Worm (Caenorhabditis elegans) whole organism, L1 larva: ENCODE measurements around the gene ric-7.

Source experiments
- C16A3.4 ChIP-seq: fragments of 150-350 bp; optimal IDR thresholded peaks from 2 replicates; lab custom pipeline; 2014; ENCODE audit warnings: missing biosample characterization, missing genetic modification characterization
- F16B12.6 ChIP-seq: fragments of 150-350 bp; optimal IDR thresholded peaks from 2 replicates; lab custom pipeline; 2014; ENCODE audit warnings: missing biosample characterization, missing genetic modification characterization
- aha-1 ChIP-seq: fragments of 150-350 bp; optimal IDR thresholded peaks from 2 replicates; lab custom pipeline; 2014; ENCODE audit warnings: missing biosample characterization, missing genetic modification characterization
- alr-1 ChIP-seq: fragments of 200-800 bp; sonication (Bioruptor generic); optimal IDR thresholded peaks from 2 replicates; lab custom pipeline; 2018; ENCODE audit warnings: borderline replicate concordance, mild to moderate bottlenecking, missing genetic modification characterization, missing compliant biosample characterization
- ama-1 ChIP-seq: fragments of 150-350 bp; optimal IDR thresholded peaks from 2 replicates; lab custom pipeline; 2014
- blmp-1 ChIP-seq: fragments of 150-350 bp; optimal IDR thresholded peaks from 2 replicates; lab custom pipeline; 2014; ENCODE audit warnings: missing biosample characterization, missing genetic modification characterization
- ceh-63 ChIP-seq: fragments of 200-800 bp; sonication (Bioruptor generic); optimal IDR thresholded peaks from 2 replicates; lab custom pipeline; 2018; ENCODE audit warnings: mild to moderate bottlenecking, missing genetic modification characterization, missing compliant biosample characterization
- ceh-8 ChIP-seq: fragments of 200-800 bp; sonication (Bioruptor generic); optimal IDR thresholded peaks from 2 replicates; lab custom pipeline; 2018; ENCODE audit warnings: mild to moderate bottlenecking, missing genetic modification characterization, moderate library complexity, missing compliant biosample characterization
- ceh-82 ChIP-seq, 3 experiments: fragments of 150-350 bp in 1 of 3; sonication (generic microtip) in 2 of 3; optimal IDR thresholded peaks; 2 replicates each; lab custom pipeline; 2014 to 2017; ENCODE audit warnings: missing biosample characterization in 3 of 3, missing genetic modification characterization in 3 of 3
- dsc-1 ChIP-seq: sonication (generic microtip); optimal IDR thresholded peaks from 2 replicates; lab custom pipeline; 2016; ENCODE audit warnings: mild to moderate bottlenecking, missing genetic modification characterization, missing compliant biosample characterization
- egl-27 ChIP-seq, 2 experiments: fragments of 150-350 bp in 1 of 2; sonication (generic microtip); optimal IDR thresholded peaks; 3 replicates each; lab custom pipeline; 2017 to 2018; ENCODE audit warnings: missing biosample characterization in 2 of 2, missing genetic modification characterization in 2 of 2, missing genetic modification reagents in 2 of 2
- fkh-10 ChIP-seq: sonication (generic microtip); optimal IDR thresholded peaks from 2 replicates; lab custom pipeline; 2017; ENCODE audit warnings: missing biosample characterization, missing genetic modification reagents, missing genetic modification characterization
- fkh-4 ChIP-seq: sonication (generic microtip); optimal IDR thresholded peaks from 2 replicates; lab custom pipeline; 2016; ENCODE audit warnings: missing compliant biosample characterization, missing genetic modification characterization, borderline replicate concordance
- fkh-8 ChIP-seq: sonication (generic microtip); optimal IDR thresholded peaks from 2 replicates; lab custom pipeline; 2016; ENCODE audit warnings: mild to moderate bottlenecking, missing genetic modification characterization, missing compliant biosample characterization
- grh-1 ChIP-seq: fragments of 200-800 bp; sonication (Bioruptor generic); IDR thresholded peaks from 2 replicates; pipeline ENCODE4 v1.3.6; 2022; ENCODE audit warnings: missing genetic modification reagents, missing genetic modification characterization, missing compliant biosample characterization
- hlh-4 ChIP-seq: sonication (generic microtip); optimal IDR thresholded peaks from 2 replicates; lab custom pipeline; 2016; ENCODE audit warnings: mild to moderate bottlenecking, missing genetic modification characterization, missing compliant biosample characterization
- irx-1 ChIP-seq: sonication (generic microtip); optimal IDR thresholded peaks from 2 replicates; lab custom pipeline; 2016; ENCODE audit warnings: missing genetic modification characterization, missing compliant biosample characterization
- isw-1 ChIP-seq: fragments of 200-800 bp; sonication (Bioruptor generic); IDR thresholded peaks from 2 replicates; pipeline ENCODE4 v1.3.6; 2022; ENCODE audit warnings: missing genetic modification characterization, missing compliant biosample characterization
- lin-14 ChIP-seq: fragments of 200-800 bp; sonication (Bioruptor generic); optimal IDR thresholded peaks from 2 replicates; lab custom pipeline; 2018; ENCODE audit warnings: mild to moderate bottlenecking, missing genetic modification characterization, moderate library complexity, missing compliant biosample characterization
- lin-15B ChIP-seq: fragments of 150-350 bp; sonication (generic microtip); optimal IDR thresholded peaks from 3 replicates; lab custom pipeline; 2014; ENCODE audit warnings: missing biosample characterization, missing genetic modification characterization
- lin-39 ChIP-seq: fragments of 150-350 bp; optimal IDR thresholded peaks from 2 replicates; lab custom pipeline; 2014; ENCODE audit warnings: missing biosample characterization, missing genetic modification reagents, missing genetic modification characterization
- lsy-2 ChIP-seq, 2 experiments: fragments of 150-350 bp; optimal IDR thresholded peaks; 2 replicates each; lab custom pipeline; 2014; ENCODE audit warnings: missing biosample characterization in 2 of 2, missing genetic modification characterization in 2 of 2
- mab-9 ChIP-seq: fragments of 200-800 bp; sonication (Bioruptor generic); IDR thresholded peaks from 2 replicates; pipeline ENCODE4 v1.3.6; 2022; ENCODE audit warnings: missing genetic modification reagents, missing genetic modification characterization, missing compliant biosample characterization
- mef-2 ChIP-seq: fragments of 150-350 bp; optimal IDR thresholded peaks from 2 replicates; lab custom pipeline; 2014; ENCODE audit warnings: missing biosample characterization, missing genetic modification characterization
- mep-1 ChIP-seq: fragments of 150-350 bp; optimal IDR thresholded peaks from 2 replicates; lab custom pipeline; 2014; ENCODE audit warnings: missing biosample characterization, missing genetic modification characterization
- nhr-11 ChIP-seq: fragments of 150-350 bp; optimal IDR thresholded peaks from 2 replicates; lab custom pipeline; 2014; ENCODE audit warnings: missing biosample characterization, missing genetic modification characterization
- nhr-12 ChIP-seq: sonication (generic microtip); optimal IDR thresholded peaks from 2 replicates; lab custom pipeline; 2017; ENCODE audit warnings: missing biosample characterization, missing genetic modification characterization
- nhr-19 ChIP-seq: fragments of 200-800 bp; sonication (Bioruptor generic); conservative IDR thresholded peaks from 2 replicates; pipeline ENCODE4 v1.3.6; 2022; ENCODE audit warnings: missing genetic modification characterization, missing compliant biosample characterization
- nhr-20 ChIP-seq: sonication (generic microtip); optimal IDR thresholded peaks from 2 replicates; lab custom pipeline; 2016; ENCODE audit warnings: mild to moderate bottlenecking, missing genetic modification characterization, missing compliant biosample characterization
- nhr-47 ChIP-seq: sonication (generic microtip); optimal IDR thresholded peaks from 2 replicates; lab custom pipeline; 2016; ENCODE audit warnings: mild to moderate bottlenecking, missing genetic modification characterization, moderate library complexity, missing compliant biosample characterization
- nhr-71 ChIP-seq: sonication (generic microtip); optimal IDR thresholded peaks from 2 replicates; lab custom pipeline; 2016; ENCODE audit warnings: mild to moderate bottlenecking, missing genetic modification characterization, moderate library complexity, missing compliant biosample characterization
- nhr-76 ChIP-seq: sonication (generic microtip); optimal IDR thresholded peaks from 2 replicates; lab custom pipeline; 2017; ENCODE audit warnings: missing biosample characterization, missing genetic modification characterization
- nhr-77 ChIP-seq: fragments of 150-350 bp; optimal IDR thresholded peaks from 2 replicates; lab custom pipeline; 2014; ENCODE audit warnings: missing biosample characterization, missing genetic modification characterization
- nhr-85 ChIP-seq: sonication (generic microtip); peaks from one replicate; lab custom pipeline; 2016; ENCODE audit warnings: missing genetic modification characterization, inconsistent platforms, missing compliant biosample characterization
- nhr-90 ChIP-seq: sonication (generic microtip); optimal IDR thresholded peaks from 2 replicates; lab custom pipeline; 2016; ENCODE audit warnings: mild to moderate bottlenecking, missing genetic modification characterization, missing compliant biosample characterization; ENCODE audit not compliant: poor library complexity
- pag-3 ChIP-seq: sonication (generic microtip); optimal IDR thresholded peaks from 2 replicates; lab custom pipeline; 2017; ENCODE audit warnings: missing genetic modification characterization, mild to moderate bottlenecking, missing compliant biosample characterization, antibody characterized with exemption, borderline replicate concordance; ENCODE audit not compliant: insufficient read depth
- pqm-1 ChIP-seq: sonication (generic microtip); optimal IDR thresholded peaks from 3 replicates; lab custom pipeline; 2017; ENCODE audit warnings: missing biosample characterization, missing genetic modification characterization
- rnt-1 ChIP-seq: sonication (generic microtip); optimal IDR thresholded peaks from 2 replicates; lab custom pipeline; 2016; ENCODE audit warnings: mild to moderate bottlenecking, missing genetic modification characterization, moderate library complexity, missing compliant biosample characterization
- skn-1 ChIP-seq: fragments of 150-350 bp; optimal IDR thresholded peaks from 2 replicates; lab custom pipeline; 2014; ENCODE audit warnings: missing biosample characterization, missing genetic modification characterization
- snpc-4 ChIP-seq: fragments of 150-350 bp; optimal IDR thresholded peaks from 2 replicates; lab custom pipeline; 2014; ENCODE audit warnings: missing biosample characterization, missing genetic modification characterization
- snu-23 ChIP-seq: sonication (generic microtip); optimal IDR thresholded peaks from 2 replicates; lab custom pipeline; 2016; ENCODE audit warnings: missing genetic modification characterization, missing compliant biosample characterization
- sox-4 ChIP-seq: sonication (generic microtip); optimal IDR thresholded peaks from 2 replicates; lab custom pipeline; 2016; ENCODE audit warnings: missing genetic modification characterization, missing compliant biosample characterization
- sptf-1 ChIP-seq: fragments of 150-350 bp; optimal IDR thresholded peaks from 2 replicates; lab custom pipeline; 2014; ENCODE audit warnings: missing biosample characterization, missing genetic modification characterization
- tlp-1 ChIP-seq: fragments of 150-350 bp; optimal IDR thresholded peaks from 2 replicates; lab custom pipeline; 2014; ENCODE audit warnings: missing biosample characterization, missing genetic modification characterization
- unc-130 ChIP-seq: fragments of 150-350 bp; optimal IDR thresholded peaks from 2 replicates; lab custom pipeline; 2017; ENCODE audit warnings: missing biosample characterization, missing genetic modification characterization, inconsistent platforms
- unc-30 ChIP-seq: sonication (generic microtip); optimal IDR thresholded peaks from 2 replicates; lab custom pipeline; 2017; ENCODE audit warnings: missing biosample characterization, missing genetic modification characterization
- unc-86 ChIP-seq: sonication (generic microtip); optimal IDR thresholded peaks from 2 replicates; lab custom pipeline; 2016; ENCODE audit warnings: missing genetic modification characterization, missing compliant biosample characterization
- unc-98 ChIP-seq: fragments of 200-800 bp; sonication (Bioruptor generic); IDR thresholded peaks from 2 replicates; pipeline ENCODE4 v1.3.6; 2022; ENCODE audit warnings: missing genetic modification characterization, missing compliant biosample characterization
- ztf-4 ChIP-seq: fragments of 150-350 bp; optimal IDR thresholded peaks from 2 replicates; lab custom pipeline; 2014; ENCODE audit warnings: missing biosample characterization, missing genetic modification characterization

ric-7 gene

DNA sequence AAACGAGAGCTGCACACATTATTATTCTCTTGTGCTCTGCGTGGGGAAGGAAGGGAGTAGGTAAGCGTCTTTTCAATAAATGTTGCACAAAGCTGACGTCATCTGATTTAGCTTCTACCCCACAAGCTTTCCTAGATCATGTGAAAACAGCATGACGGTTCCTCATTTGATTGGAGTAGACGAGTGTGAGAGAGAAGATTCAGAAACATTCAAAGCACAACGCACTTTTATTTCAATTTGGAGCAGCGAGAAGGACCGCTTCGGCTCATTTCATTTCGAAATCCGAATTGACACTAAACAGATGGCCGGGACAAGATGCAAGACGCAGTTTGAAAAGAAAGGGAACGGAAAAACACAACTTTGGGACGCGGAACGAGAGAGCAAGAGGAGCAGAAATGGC, 1.4 kb downstream of the ric-7 start (continued):
- TF ChIP-seq nhr-76 (tag; lab: Kevin White, UChicago) (no peak), ceh-63 (GFP tag; lab: Kevin White, UChicago) (no peak), ama-1 (lab: Kevin White, UChicago) (no peak), nhr-11 (no peak), unc-98 (GFP tag; lab: Robert Waterston, UW) (no peak), grh-1 (GFP tag; lab: Robert Waterston, UW) (no peak), fkh-8 (peak; percentile 33), nhr-20 (tag; lab: Kevin White, UChicago) (no peak), pqm-1 (tag; lab: Kevin White, UChicago) (no peak), egl-27 (tag; optimal IDR thresholded peaks at IDR 0.05; lab: Kevin White, UChicago) (no peak), dsc-1 (tag; lab: Kevin White, UChicago) (peak; percentile 64), ceh-82 (tag; optimal IDR thresholded peaks at IDR 0.05; lab: Kevin White, UChicago) (no peak), nhr-77 (tag; lab: Kevin White, UChicago) (no peak), nhr-71 (peak; percentile 29), nhr-90 (no peak), nhr-47 (tag; lab: Kevin White, UChicago) (peak; percentile 13), sox-4 (tag; lab: Kevin White, UChicago) (no peak), unc-130 (no peak), irx-1 (tag; lab: Kevin White, UChicago) (no peak), ztf-4 (tag; lab: Kevin White, UChicago) (no peak)

DNA sequence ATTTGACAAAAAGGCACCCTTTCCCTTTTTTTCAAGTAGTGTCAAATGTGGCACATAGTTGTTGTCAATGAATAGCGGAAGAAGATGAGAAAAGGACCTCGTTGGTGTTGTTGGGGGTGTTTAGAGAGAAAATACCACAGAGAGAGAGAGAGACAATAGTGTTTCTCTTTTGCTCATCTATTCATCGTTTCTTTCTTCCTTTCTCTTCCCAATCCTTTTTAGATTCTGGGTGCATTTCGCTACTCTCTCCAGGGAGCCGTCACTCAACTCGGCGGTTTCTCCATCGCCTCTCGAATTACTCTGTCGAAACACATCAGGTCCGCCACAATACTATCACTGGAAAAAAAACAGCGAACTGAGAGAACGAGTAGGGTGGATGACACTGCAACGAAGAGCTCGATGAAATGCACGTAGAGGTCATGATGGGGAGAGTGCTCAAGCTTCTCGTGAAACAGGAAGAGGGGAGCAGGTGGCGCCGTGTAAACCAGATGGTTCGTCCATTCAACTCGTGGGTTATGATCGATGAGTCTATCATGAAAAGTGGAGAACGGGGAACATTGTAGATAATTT, 2.0 kb downstream of the ric-7 start:
- no peak for TF ChIP-seq sptf-1 (tag; lab: Kevin White, UChicago)
- TF ChIP-seq snu-23 (GFP tag; lab: Kevin White, UChicago), result peak; percentile 1
- TF ChIP-seq fkh-10, result peak; percentile 45
- peak in 1 of 2 experiments; percentile 36 for TF ChIP-seq lsy-2 (tag; optimal IDR thresholded peaks at IDR 0.05; lab: Kevin White, UChicago)
- no peak for TF ChIP-seq ama-1 (lab: Kevin White, UChicago)
- peak; percentile 39 for TF ChIP-seq dsc-1 (tag; lab: Kevin White, UChicago)
- TF ChIP-seq rnt-1, result peak; percentile 39
- TF ChIP-seq snpc-4, result no peak
- TF ChIP-seq lin-14, result peak; percentile 70
- TF ChIP-seq unc-30 (tag; lab: Kevin White, UChicago), result no peak
- TF ChIP-seq C16A3.4 (tag; lab: Kevin White, UChicago), result peak; percentile 2
- peak; percentile 14 for TF ChIP-seq mep-1
- TF ChIP-seq mab-9 (GFP tag; lab: Robert Waterston, UW), result peak; percentile 12; the same call in 1 of the 2 replicates
- peak; percentile 4 for TF ChIP-seq unc-130
- peak; percentile 22 for TF ChIP-seq nhr-19
- peak in 1 of 3 experiments; percentile 26 for TF ChIP-seq ceh-82 (tag; optimal IDR thresholded peaks at IDR 0.05; lab: Kevin White, UChicago)

DNA sequence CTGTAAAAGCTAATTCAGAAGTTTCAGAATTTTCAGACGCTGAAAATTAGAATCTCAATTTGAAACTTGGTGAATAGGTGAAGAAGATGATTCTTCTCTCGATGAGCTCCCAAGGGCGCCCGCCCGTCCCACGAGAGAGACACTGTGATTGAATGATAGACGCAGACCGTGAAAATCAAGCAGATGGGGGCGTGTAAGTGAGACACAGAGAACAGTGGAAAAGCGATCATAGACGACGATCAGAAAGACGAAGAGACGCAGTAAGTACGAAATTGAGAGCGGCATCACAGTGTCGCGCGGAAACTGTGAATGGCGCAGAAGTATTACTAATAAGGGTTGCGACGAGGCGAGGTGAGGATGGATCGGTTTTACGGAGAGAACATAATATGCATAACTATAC, 3.3 kb downstream of the ric-7 start:
- TF ChIP-seq F16B12.6 (tag; lab: Kevin White, UChicago) (no peak), nhr-47 (tag; lab: Kevin White, UChicago) (peak; percentile 7), unc-86 (tag; lab: Kevin White, UChicago) (no peak), pqm-1 (tag; lab: Kevin White, UChicago) (no peak), isw-1 (GFP tag; lab: Robert Waterston, UW) (no peak), nhr-85 (peak; percentile 23), egl-27 (tag; optimal IDR thresholded peaks at IDR 0.05; lab: Kevin White, UChicago) (no peak), nhr-12 (tag; lab: Kevin White, UChicago) (no peak), blmp-1 (tag; lab: Kevin White, UChicago) (peak; percentile 74), mef-2 (tag; lab: Kevin White, UChicago) (no peak), mab-9 (GFP tag; lab: Robert Waterston, UW) (no peak), lin-39 (no peak), mep-1 (peak; percentile 37), nhr-71 (peak; percentile 32), hlh-4 (tag; lab: Kevin White, UChicago) (no peak), lin-15B (tag; lab: Kevin White, UChicago) (no peak), fkh-4 (no peak), aha-1 (no peak), sptf-1 (tag; lab: Kevin White, UChicago) (no peak), alr-1 (no peak), pag-3 (tag; lab: Kevin White, UChicago) (no peak), ceh-8 (no peak), snu-23 (GFP tag; lab: Kevin White, UChicago) (peak; percentile 53), dsc-1 (tag; lab: Kevin White, UChicago) (peak; percentile 45), skn-1 (no peak), lsy-2 (tag; optimal IDR thresholded peaks at IDR 0.05; lab: Kevin White, UChicago) (peak in 1 of 2 experiments; percentile 17), tlp-1 (tag; lab: Kevin White, UChicago) (no peak)
